Fruit fly (Drosophila melanogaster) whole organism, embryonic: ENCODE results near the gene CG10866.
A peak's percentile ranks its signal among the peaks of the same experiment; 100 is the strongest.

Source experiments
- B-H2 ChIP-seq: fragments of 200-800 bp; sonication (Bioruptor generic); optimal IDR thresholded peaks from 2 replicates; lab custom pipeline; 2018; ENCODE audit warnings: missing biosample characterization, mild to moderate bottlenecking, missing genetic modification characterization
- CG10431 ChIP-seq: fragments of 200-800 bp; sonication (Bioruptor generic); optimal IDR thresholded peaks from 3 replicates; lab custom pipeline; 2018; ENCODE audit warnings: missing biosample characterization, mild to moderate bottlenecking, missing genetic modification characterization
- CG10543 ChIP-seq: fragments of 200-800 bp; sonication (Bioruptor generic); optimal IDR thresholded peaks from 3 replicates; lab custom pipeline; 2017; ENCODE audit warnings: missing biosample characterization, mild to moderate bottlenecking, missing genetic modification characterization, moderate library complexity
- CG10565 ChIP-seq: fragments of 200-800 bp; sonication (Bioruptor generic); optimal IDR thresholded peaks from 3 replicates; lab custom pipeline; 2016; ENCODE audit warnings: missing biosample characterization, mild to moderate bottlenecking, missing genetic modification characterization
- CG14441 ChIP-seq: fragments of 200-800 bp; sonication (Bioruptor generic); IDR thresholded peaks from 2 replicates; pipeline ENCODE4 v1.3.6; 2022; ENCODE audit warnings: missing biosample characterization, missing genetic modification characterization
- CG15514 ChIP-seq: fragments of 200-800 bp; sonication (Bioruptor generic); optimal IDR thresholded peaks from 3 replicates; lab custom pipeline; 2017; ENCODE audit warnings: missing biosample characterization, missing genetic modification characterization, mild to moderate bottlenecking, moderate library complexity, missing genetic modification reagents
- CG18599 ChIP-seq: fragments of 200-800 bp; sonication (Bioruptor generic); optimal IDR thresholded peaks from 3 replicates; lab custom pipeline; 2017; ENCODE audit warnings: missing biosample characterization, missing genetic modification characterization, mild to moderate bottlenecking, moderate library complexity, missing genetic modification reagents
- CG2120 ChIP-seq: fragments of 200-800 bp; sonication (Bioruptor generic); optimal IDR thresholded peaks from 3 replicates; lab custom pipeline; 2016; ENCODE audit warnings: missing biosample characterization, missing genetic modification characterization
- CG2199 ChIP-seq: fragments of 200-800 bp; sonication (Bioruptor generic); IDR thresholded peaks from 3 replicates; pipeline ENCODE4 v1.3.6; 2022; ENCODE audit warnings: missing biosample characterization, missing genetic modification characterization
- CG2678 ChIP-seq: fragments of 200-800 bp; sonication (Bioruptor generic); optimal IDR thresholded peaks from 3 replicates; lab custom pipeline; 2019; ENCODE audit warnings: missing biosample characterization, mild to moderate bottlenecking, missing genetic modification characterization, moderate library complexity
- CG33557 ChIP-seq: fragments of 200-800 bp; sonication (Bioruptor generic); optimal IDR thresholded peaks from 2 replicates; lab custom pipeline; 2019; ENCODE audit warnings: missing biosample characterization, mild to moderate bottlenecking, missing genetic modification characterization, moderate library complexity
- CG6765 ChIP-seq: fragments of 200-800 bp; sonication (Bioruptor generic); optimal IDR thresholded peaks from 3 replicates; lab custom pipeline; 2017; ENCODE audit warnings: missing biosample characterization, mild to moderate bottlenecking, missing genetic modification characterization
- CG8290 ChIP-seq, 3 experiments: fragments of 200-800 bp; sonication (Bioruptor generic); optimal IDR thresholded peaks; 2 replicates each; lab custom pipeline; 2016 to 2019; ENCODE audit warnings: missing biosample characterization in 3 of 3, missing genetic modification characterization in 3 of 3, mild to moderate bottlenecking in 2 of 3, moderate library complexity in 1 of 3
- CG9932 ChIP-seq: fragments of 200-800 bp; sonication (Bioruptor generic); IDR thresholded peaks from 2 replicates; pipeline ENCODE4 v1.3.6; 2022; ENCODE audit warnings: missing biosample characterization, missing genetic modification characterization
- ERR ChIP-seq: fragments of 200-800 bp; sonication (Bioruptor generic); optimal IDR thresholded peaks from 2 replicates; lab custom pipeline; 2016; ENCODE audit warnings: missing biosample characterization, missing genetic modification characterization
- Elba2 ChIP-seq: fragments of 200-800 bp; sonication (Bioruptor generic); optimal IDR thresholded peaks from 3 replicates; lab custom pipeline; 2016; ENCODE audit warnings: missing biosample characterization, missing genetic modification characterization
- Fer1 ChIP-seq: fragments of 200-800 bp; sonication (Bioruptor generic); optimal IDR thresholded peaks from 2 replicates; lab custom pipeline; 2017; ENCODE audit warnings: missing biosample characterization, mild to moderate bottlenecking, missing genetic modification characterization
- Fer3 ChIP-seq: fragments of 200-800 bp; sonication (Bioruptor generic); optimal IDR thresholded peaks from 2 replicates; lab custom pipeline; 2018; ENCODE audit warnings: missing biosample characterization, mild to moderate bottlenecking, missing genetic modification characterization, moderate library complexity
- HmgD ChIP-seq: fragments of 200-800 bp; sonication (Bioruptor generic); optimal IDR thresholded peaks from 3 replicates; lab custom pipeline; 2016; ENCODE audit warnings: missing biosample characterization, missing genetic modification characterization
- Hmr ChIP-seq: fragments of 200-800 bp; sonication (Bioruptor generic); optimal IDR thresholded peaks from 3 replicates; lab custom pipeline; 2017; ENCODE audit warnings: mild to moderate bottlenecking, missing biosample characterization, missing genetic modification reagents, missing genetic modification characterization
- MTF-1 ChIP-seq: fragments of 200-800 bp; sonication (Bioruptor generic); optimal IDR thresholded peaks from 2 replicates; lab custom pipeline; 2018; ENCODE audit warnings: missing biosample characterization, mild to moderate bottlenecking, missing genetic modification characterization, borderline replicate concordance
- NfI ChIP-seq: fragments of 200-800 bp; sonication (Bioruptor generic); optimal IDR thresholded peaks from 3 replicates; lab custom pipeline; 2018; ENCODE audit warnings: missing biosample characterization, mild to moderate bottlenecking, missing genetic modification characterization, moderate library complexity
- Opbp ChIP-seq: fragments of 200-800 bp; sonication (Bioruptor generic); IDR thresholded peaks from 3 replicates; pipeline ENCODE4 v1.3.6; 2022; ENCODE audit warnings: missing biosample characterization, missing genetic modification characterization; ENCODE audit not compliant: partially characterized antibody
- ash1 ChIP-seq: fragments of 200-800 bp; sonication (Bioruptor generic); optimal IDR thresholded peaks from 2 replicates; lab custom pipeline; 2018; ENCODE audit warnings: missing biosample characterization, mild to moderate bottlenecking, missing genetic modification characterization
- br ChIP-seq: fragments of >200 bp; optimal IDR thresholded peaks from 2 replicates; lab custom pipeline; 2017
- cas ChIP-seq: fragments of 200-800 bp; sonication (Bioruptor generic); IDR thresholded peaks from 2 replicates; pipeline ENCODE4 v1.3.6; 2022; ENCODE audit warnings: missing biosample characterization, missing genetic modification characterization
- caup ChIP-seq: fragments of 200-800 bp; sonication (Bioruptor generic); optimal IDR thresholded peaks from 3 replicates; lab custom pipeline; 2017; ENCODE audit warnings: missing biosample characterization, mild to moderate bottlenecking, missing genetic modification characterization, moderate library complexity; ENCODE audit not compliant: severe bottlenecking
- cwo ChIP-seq: fragments of 200-800 bp; sonication (Bioruptor generic); optimal IDR thresholded peaks from 3 replicates; lab custom pipeline; 2017; ENCODE audit warnings: missing biosample characterization, missing genetic modification characterization, mild to moderate bottlenecking, moderate library complexity, missing genetic modification reagents
- exex ChIP-seq: fragments of 200-800 bp; sonication (Bioruptor generic); optimal IDR thresholded peaks from 4 replicates; lab custom pipeline; 2018; ENCODE audit warnings: missing biosample characterization, mild to moderate bottlenecking, missing genetic modification characterization, moderate library complexity
- fd3F ChIP-seq: fragments of 200-800 bp; sonication (Bioruptor generic); optimal IDR thresholded peaks from 2 replicates; lab custom pipeline; 2018; ENCODE audit warnings: missing biosample characterization, mild to moderate bottlenecking, missing genetic modification characterization, moderate library complexity
- fu2 ChIP-seq: fragments of 200-800 bp; sonication (Bioruptor generic); optimal IDR thresholded peaks from 2 replicates; lab custom pipeline; 2016; ENCODE audit warnings: missing biosample characterization, missing genetic modification characterization
- lab ChIP-seq: fragments of 200-800 bp; sonication (Bioruptor generic); optimal IDR thresholded peaks from 3 replicates; lab custom pipeline; 2017; ENCODE audit warnings: missing biosample characterization, missing genetic modification characterization, mild to moderate bottlenecking, moderate library complexity, missing genetic modification reagents
- odd ChIP-seq: fragments of 200-800 bp; sonication (Bioruptor generic); optimal IDR thresholded peaks from 2 replicates; lab custom pipeline; 2017; ENCODE audit warnings: missing biosample characterization, mild to moderate bottlenecking, missing genetic modification characterization
- schlank ChIP-seq: fragments of 200-800 bp; sonication (Bioruptor generic); optimal IDR thresholded peaks from 2 replicates; lab custom pipeline; 2018; ENCODE audit warnings: missing biosample characterization, mild to moderate bottlenecking, missing genetic modification characterization
- sd ChIP-seq: fragments of 200-800 bp; sonication (Bioruptor generic); optimal IDR thresholded peaks from 3 replicates; lab custom pipeline; 2018; ENCODE audit warnings: missing biosample characterization, mild to moderate bottlenecking, missing genetic modification characterization, moderate library complexity
- sens ChIP-seq: fragments of 200-800 bp; sonication (Bioruptor generic); peaks from one replicate; lab custom pipeline; 2016; ENCODE audit warnings: missing biosample characterization, missing genetic modification characterization
- tup ChIP-seq: fragments of 200-800 bp; sonication (Bioruptor generic); optimal IDR thresholded peaks from 2 replicates; lab custom pipeline; 2016; ENCODE audit warnings: missing biosample characterization, mild to moderate bottlenecking, missing genetic modification characterization, moderate library complexity
- wdn ChIP-seq: fragments of 200-800 bp; sonication (Bioruptor generic); IDR thresholded peaks from 2 replicates; pipeline ENCODE4 v1.3.6; 2022; ENCODE audit warnings: missing biosample characterization, missing genetic modification characterization

CG10866 gene

dm6 chr3L:3932742-3933289 is 5.0 kb downstream of the CG10866 start (continued):
- peak; percentile 22 for TF ChIP-seq NfI (GFP tag; lab: Kevin White, UChicago)
- no peak for TF ChIP-seq cas (GFP tag; lab: Robert Waterston, UW)
- no peak for TF ChIP-seq Opbp (GFP tag; lab: Robert Waterston, UW)
- no peak for TF ChIP-seq fu2 (GFP tag; lab: Kevin White, UChicago)
- TF ChIP-seq CG10565 (GFP tag; lab: Kevin White, UChicago) = no peak
- TF ChIP-seq odd = peak; percentile 23
- no peak for TF ChIP-seq CG2199 (GFP tag; lab: Robert Waterston, UW)
- TF ChIP-seq, all 482 proteins: peak for 66

dm6 chr3L:3931778-3932177 is 6.0 kb downstream of the CG10866 start:
- no peak for TF ChIP-seq CG14441 (GFP tag; lab: Robert Waterston, UW)
- TF ChIP-seq Elba2 (GFP tag; lab: Kevin White, UChicago) = no peak
- no peak for TF ChIP-seq br (lab: Kevin White, UChicago)
- no peak for TF ChIP-seq ERR (GFP tag; lab: Kevin White, UChicago)
- peak; percentile 15 for TF ChIP-seq schlank (tag; lab: Kevin White, UChicago)
- peak; percentile 25 for TF ChIP-seq caup (GFP tag; lab: Kevin White, UChicago)
- TF ChIP-seq Hmr (GFP tag; lab: Kevin White, UChicago) = peak; percentile 52
- peak; percentile 14 for TF ChIP-seq CG2678 (tag; lab: Kevin White, UChicago)
- TF ChIP-seq ash1 = no peak
- peak; percentile 6 for TF ChIP-seq CG10543 (GFP tag; lab: Kevin White, UChicago)
- TF ChIP-seq tup (GFP tag; lab: Kevin White, UChicago) = no peak
- peak; percentile 64 for TF ChIP-seq cwo (GFP tag; lab: Kevin White, UChicago)
- peak; percentile 24 for TF ChIP-seq B-H2 (GFP tag; lab: Kevin White, UChicago)
- no peak for TF ChIP-seq CG8290 (GFP tag; optimal IDR thresholded peaks at IDR 0.05; lab: Kevin White, UChicago)
- peak in 1 of 2 experiments; percentile 14 for TF ChIP-seq CG8290 (tag; optimal IDR thresholded peaks at IDR 0.05; lab: Kevin White, UChicago)
- no peak for TF ChIP-seq CG33557 (GFP tag; lab: Kevin White, UChicago)
- TF ChIP-seq exex = no peak
- no peak for TF ChIP-seq CG9932 (GFP tag; lab: Robert Waterston, UW)
- TF ChIP-seq CG10431 (GFP tag; lab: Kevin White, UChicago) = no peak
- peak; percentile 91 for TF ChIP-seq sd (tag; lab: Kevin White, UChicago)
- TF ChIP-seq fd3F = peak; percentile 0
- TF ChIP-seq CG18599 (GFP tag; lab: Kevin White, UChicago) = peak; percentile 51
- peak; percentile 5 for TF ChIP-seq CG2120 (GFP tag; lab: Kevin White, UChicago)
- peak; percentile 41 for TF ChIP-seq CG6765 (GFP tag; lab: Kevin White, UChicago)
- peak; percentile 42 for TF ChIP-seq sens
- TF ChIP-seq Fer1 = peak; percentile 15
- TF ChIP-seq MTF-1 (GFP tag; lab: Kevin White, UChicago) = no peak
- TF ChIP-seq lab (GFP tag; lab: Kevin White, UChicago) = peak; percentile 38
- TF ChIP-seq Fer3 (tag; lab: Kevin White, UChicago) = peak; percentile 12
- peak; percentile 19 for TF ChIP-seq CG15514 (GFP tag; lab: Kevin White, UChicago)
- no peak for TF ChIP-seq HmgD (GFP tag; lab: Kevin White, UChicago)
- TF ChIP-seq wdn (GFP tag; lab: Robert Waterston, UW) = no peak
